Worm (Caenorhabditis elegans) whole organism, dauer: ENCODE results near the gene ppm-1.G.

Experiments used
- unc-62 ChIP-seq: sonication (generic microtip); optimal IDR thresholded peaks from 2 replicates; lab custom pipeline; 2017; ENCODE audit warnings: missing biosample characterization, missing genetic modification reagents, missing genetic modification characterization

The ppm-1.G gene

DNA sequence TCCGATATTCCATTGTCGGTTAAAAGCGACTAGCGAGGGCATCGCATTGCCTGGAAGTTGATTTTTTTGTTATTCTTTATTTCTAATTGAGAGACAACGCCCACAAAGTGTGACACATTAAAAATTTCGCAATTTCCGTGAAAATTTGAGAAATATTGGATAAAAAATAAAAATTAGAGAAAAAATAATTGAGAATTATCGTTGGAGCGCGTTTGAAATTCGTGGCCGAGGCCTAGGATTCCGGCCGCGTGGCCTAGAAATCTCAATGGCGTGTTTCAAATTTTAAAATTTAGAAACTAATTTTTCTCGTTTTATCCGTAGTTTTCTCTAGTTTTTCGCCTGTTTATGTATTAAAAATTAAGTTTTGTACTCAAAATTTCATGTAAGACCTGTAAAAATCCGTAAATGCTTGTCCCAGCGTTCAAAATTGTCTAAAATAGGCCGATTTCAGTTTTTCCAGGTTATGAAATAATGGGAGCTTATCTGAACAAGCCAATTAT is at the start of gene ppm-1.G, which contains the start of gene dagl-2:
Gene ppm-1.G (plus strand): TSS at position 450 of the 500 bp plus-strand sequence.
Gene dagl-2 (minus strand): TSS at position 52 of the 500 bp plus-strand sequence.
- no peak for TF ChIP-seq unc-62

ce11 chrIII:740382-740781 is 43.1 kb upstream of the ppm-1.G start, which contains the start of gene idpp-1:
idpp-1 (plus strand) TSS chrIII:740682.
- TF ChIP-seq unc-62 = no peak

DNA sequence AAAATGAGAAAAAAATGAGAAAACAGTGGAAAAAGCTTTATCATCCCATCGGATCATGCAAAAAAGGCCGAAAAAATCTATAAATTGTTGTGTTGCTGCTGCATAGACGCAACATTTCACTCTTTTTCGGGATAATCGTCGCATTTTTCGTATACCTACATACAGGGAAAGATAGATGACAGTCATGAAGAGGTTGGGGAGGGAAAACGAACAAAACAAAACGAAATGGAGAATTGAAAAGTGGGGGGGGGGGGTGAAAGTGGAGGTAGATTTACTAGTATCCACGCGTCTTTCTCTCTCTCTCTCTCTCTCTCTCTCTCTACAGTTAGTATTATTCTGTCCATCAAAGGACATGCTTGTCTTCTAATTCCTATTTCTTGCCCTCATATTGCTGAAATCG is 39.0 kb upstream of the ppm-1.G start:
- TF ChIP-seq unc-62 = no peak

DNA sequence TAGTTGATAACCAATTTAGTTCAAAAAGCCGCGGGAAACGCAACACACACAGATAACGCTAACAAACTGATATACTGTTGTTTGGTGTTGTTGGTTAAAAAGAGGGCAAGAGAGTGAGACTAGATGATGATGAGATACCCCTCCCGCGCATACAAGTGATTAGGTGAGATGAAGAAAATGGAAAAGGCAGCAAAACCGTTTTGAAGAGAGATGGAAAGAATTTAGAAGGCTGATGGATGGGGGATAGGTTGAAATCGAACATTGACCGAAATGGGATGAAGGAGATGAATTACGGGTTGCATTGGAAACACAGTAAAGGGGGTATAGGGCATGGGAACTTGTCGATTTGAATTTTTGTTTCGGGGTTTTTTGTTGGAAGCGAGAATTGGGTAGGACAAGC is 34.7 kb upstream of the ppm-1.G start:
- no peak for TF ChIP-seq unc-62

DNA sequence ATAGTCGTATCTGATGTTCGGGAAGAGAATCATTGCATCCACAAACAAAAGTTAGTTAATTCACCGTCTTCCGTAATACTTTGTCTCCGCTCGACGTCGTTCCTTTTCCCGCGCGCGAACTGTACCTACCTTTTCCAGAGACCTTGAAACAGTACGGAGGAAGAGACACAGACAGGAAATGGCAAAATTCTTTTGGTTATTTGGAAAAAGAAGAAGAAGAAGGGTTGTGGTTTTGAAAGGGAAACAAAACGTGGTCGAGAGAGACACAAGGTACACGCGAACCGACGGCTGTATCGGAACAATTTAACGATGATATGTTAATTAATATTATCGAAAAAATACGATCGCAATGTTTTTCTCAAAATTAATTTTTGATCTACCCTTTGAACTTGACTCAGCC is 33.5 kb upstream of the ppm-1.G start:
- TF ChIP-seq unc-62 = no peak

DNA sequence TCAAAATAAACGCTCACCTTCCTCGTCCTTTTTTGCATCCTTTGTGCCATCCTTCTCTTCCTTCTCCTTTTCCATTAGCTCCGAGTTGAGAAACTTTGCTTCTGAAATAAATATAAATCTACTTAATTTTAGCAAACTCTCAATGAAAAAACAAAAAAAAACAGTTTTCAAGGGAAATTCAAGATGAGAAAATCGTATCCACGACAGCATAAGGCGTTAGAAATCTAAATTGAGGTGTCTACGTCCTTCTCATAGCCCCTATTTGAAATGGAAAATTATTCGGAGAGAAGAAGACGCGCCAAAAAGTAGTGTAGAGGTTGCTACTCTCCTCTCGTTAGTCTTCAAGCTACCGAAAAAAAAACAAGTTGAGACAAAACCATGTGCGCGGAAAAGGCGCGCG is 31.2 kb upstream of the ppm-1.G start, which contains the start of gene pat-12:
Gene pat-12 (minus strand): TSS at position 101 of the 400 bp plus-strand sequence.
- TF ChIP-seq unc-62 = no peak

DNA sequence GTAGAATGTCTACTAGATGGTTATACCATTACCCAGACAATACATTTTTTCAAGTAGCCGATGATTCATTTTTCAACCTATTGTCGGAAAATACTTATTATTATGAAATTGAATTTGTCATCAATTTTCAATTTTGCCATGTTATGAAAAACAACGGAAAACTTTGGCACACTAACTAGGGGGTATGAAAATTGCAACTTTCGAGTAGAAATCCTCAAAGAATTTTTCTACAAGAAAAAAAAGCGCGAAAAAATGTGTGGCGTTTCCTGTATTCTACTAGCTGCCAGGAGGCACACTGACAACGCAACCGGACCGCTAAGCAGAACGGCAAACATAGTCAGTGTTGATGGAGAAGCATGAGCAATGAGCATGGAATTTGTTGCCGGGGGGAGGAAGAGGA is 29.1 kb upstream of the ppm-1.G start:
- no peak for TF ChIP-seq unc-62

ce11 chrIII:757981-758380 is 25.5 kb upstream of the ppm-1.G start, which contains the start of gene T17H7.7:
T17H7.7 (minus strand) TSS chrIII:758081.
- no peak for TF ChIP-seq unc-62

- no peak for TF ChIP-seq unc-62
These were observed 23.8 kb upstream of the ppm-1.G start for ce11 chrIII:759675-760074.

- TF ChIP-seq unc-62 = no peak
These were observed 22.0 kb upstream of the ppm-1.G start, which contains the start of gene nlp-52 for ce11 chrIII:761476-761875. nlp-52 (plus strand) TSS chrIII:761776.

ce11 chrIII:762508-762907 is 21.0 kb upstream of the ppm-1.G start:
- TF ChIP-seq unc-62 = no peak

ce11 chrIII:764404-764803 is 19.1 kb upstream of the ppm-1.G start:
- no peak for TF ChIP-seq unc-62

ce11 chrIII:764884-765283 is 18.6 kb upstream of the ppm-1.G start, which contains the start of gene ptl-1:
ptl-1 (plus strand) TSS chrIII:765184.
- TF ChIP-seq unc-62 = no peak

DNA sequence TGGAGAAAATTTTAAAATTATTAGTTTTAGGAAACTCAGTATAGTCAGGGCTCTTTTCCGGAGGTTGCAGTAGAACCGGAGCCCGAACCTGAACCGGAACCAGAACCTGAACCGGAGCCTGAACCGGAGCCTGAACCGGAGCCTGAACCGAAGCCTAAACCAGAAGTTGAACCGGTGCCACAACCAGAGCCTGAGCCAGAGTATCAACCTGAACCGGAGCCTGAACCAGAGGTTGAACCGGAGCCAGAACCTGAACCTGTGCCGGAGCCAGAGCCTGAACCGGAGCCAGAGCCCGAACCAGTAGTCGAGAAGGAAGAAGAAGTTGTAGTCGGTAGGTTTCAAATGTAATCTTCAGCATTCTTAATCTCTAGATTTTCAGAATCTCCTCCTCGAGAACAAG is 15.0 kb upstream of the ppm-1.G start:
- no peak for TF ChIP-seq unc-62

- no peak for TF ChIP-seq unc-62
These were observed 12.5 kb upstream of the ppm-1.G start, which contains the start of gene tpst-2 for ce11 chrIII:770958-771357. tpst-2 (plus strand) TSS chrIII:771258.

DNA sequence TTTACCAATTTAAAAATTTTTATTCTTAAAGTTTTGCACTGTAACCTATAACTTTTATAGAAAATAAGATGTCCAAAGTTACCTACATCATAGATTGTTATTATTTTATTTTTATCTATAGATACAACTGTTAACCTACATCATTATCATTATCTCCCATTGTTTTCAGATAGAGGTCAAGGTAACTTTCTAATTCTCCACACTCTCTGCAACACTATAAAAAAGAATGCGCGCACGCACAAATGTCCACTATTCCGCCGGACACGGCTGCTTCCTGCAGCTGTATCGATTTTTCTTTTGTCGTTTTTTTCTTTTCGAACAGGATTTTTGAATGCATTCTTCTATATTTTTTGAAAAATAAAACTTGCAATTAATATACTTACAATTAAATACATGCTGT is 10.8 kb upstream of the ppm-1.G start:
- TF ChIP-seq unc-62 = no peak

DNA sequence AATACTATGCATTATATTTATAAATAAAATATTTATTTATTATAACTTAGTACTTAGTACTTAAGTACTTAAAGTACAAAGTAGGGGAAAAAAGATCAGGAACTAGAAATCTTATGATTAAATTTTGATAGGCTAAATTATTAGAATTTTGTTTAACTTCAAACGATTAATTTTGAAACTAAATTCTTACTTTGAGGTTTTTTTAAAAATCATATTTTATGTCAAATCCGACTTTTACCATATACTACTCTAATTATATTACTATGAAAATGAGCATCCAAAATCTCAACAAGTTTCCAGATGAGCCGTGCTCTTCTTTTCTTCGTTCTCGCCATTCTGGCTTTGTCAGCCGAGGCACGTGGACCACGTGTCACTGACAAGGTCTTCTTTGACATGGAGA is 10.4 kb upstream of the ppm-1.G start, which contains the start of gene cyn-6:
Gene cyn-6 (plus strand): TSS at position 301 of the 400 bp plus-strand sequence.
- TF ChIP-seq unc-62 = no peak

- TF ChIP-seq unc-62 = no peak
These were observed 8.1 kb upstream of the ppm-1.G start for ce11 chrIII:775443-775842.

DNA sequence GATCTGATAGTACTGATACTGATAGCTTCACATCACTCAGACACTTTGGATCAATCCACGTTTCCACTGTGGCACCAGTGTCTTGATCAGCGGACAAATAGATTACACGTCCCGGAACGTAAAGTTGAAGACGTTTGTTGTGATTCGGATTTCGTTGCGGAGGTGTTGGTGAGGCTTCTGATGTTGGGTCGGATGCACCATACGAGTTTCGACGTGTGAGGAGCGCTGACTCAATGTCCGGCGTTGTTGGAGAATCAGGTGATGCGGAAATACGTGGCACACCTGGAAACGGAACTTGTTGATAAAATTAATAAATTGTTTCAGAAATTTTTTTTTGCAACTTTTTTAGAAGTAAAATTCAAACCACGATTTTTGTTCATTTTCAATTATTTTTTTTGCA is 4.7 kb upstream of the ppm-1.G start, which contains the start of gene alh-11:
Gene alh-11 (minus strand): TSS at position 101 of the 400 bp plus-strand sequence.
- TF ChIP-seq unc-62 = no peak
